Fruit fly (Drosophila melanogaster): ENCODE measurements around the gene Alg1.

Gene Alg1

DNA sequence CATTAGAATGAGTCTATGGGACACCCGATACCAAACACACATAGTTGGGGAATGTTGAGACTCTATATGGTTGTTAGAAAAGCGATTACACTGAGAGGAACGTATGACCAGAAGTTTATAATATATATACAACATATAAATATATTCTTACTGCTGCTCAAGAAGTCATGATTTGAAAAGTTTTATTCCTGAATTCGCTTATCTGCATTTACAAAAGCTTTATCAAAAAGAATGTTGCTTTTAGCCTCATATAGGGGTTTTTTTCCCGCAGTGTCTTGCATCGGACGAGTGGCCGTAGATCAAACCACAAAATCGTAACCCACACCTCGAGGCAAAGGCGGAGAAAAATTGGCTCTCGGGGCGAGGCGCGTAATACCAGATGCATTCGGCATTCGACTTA, 23.2 kb downstream of the Alg1 start:
- no peak for TF ChIP-seq CG7101 (tag; optimal IDR thresholded peaks at IDR 0.05)
- no peak for TF ChIP-seq CG7045 (GFP tag; optimal IDR thresholded peaks at IDR 0.05)
- no peak for TF ChIP-seq CG33017 (tag; optimal IDR thresholded peaks at IDR 0.05)
- TF ChIP-seq CG11617 (GFP tag; optimal IDR thresholded peaks at IDR 0.05): no peak

DNA sequence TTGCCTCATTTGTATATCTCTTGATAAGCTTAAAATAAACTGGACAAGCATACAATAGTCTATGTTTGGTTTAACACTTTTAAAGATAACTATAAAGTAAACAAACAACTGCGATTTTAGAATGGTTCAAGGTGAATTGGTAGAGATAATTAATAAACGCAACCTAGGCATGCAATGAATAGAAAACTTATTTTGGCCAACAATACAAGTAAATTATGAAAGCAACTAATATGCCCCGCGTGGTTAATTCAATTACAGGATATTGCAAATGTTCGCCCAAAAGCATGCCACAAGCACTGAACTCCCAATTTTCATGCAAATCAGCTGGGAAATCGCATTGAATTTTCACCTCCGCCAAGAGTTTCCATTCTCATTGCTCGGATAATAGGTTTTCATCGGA, 26.7 kb downstream of the Alg1 start:
- TF ChIP-seq CG5204 (GFP tag; optimal IDR thresholded peaks at IDR 0.05) (no peak), CG14711 (tag; optimal IDR thresholded peaks at IDR 0.05) (no peak), Mnt (GFP tag; optimal IDR thresholded peaks at IDR 0.05) (no peak), cic (GFP tag; optimal IDR thresholded peaks at IDR 0.05) (no peak), bab1 (GFP tag; optimal IDR thresholded peaks at IDR 0.05) (no peak), pad (GFP tag; optimal IDR thresholded peaks at IDR 0.05) (no peak), kay (GFP tag; ENCODE audit: borderline replicate concordance) (no peak), ovo (GFP tag; optimal IDR thresholded peaks at IDR 0.05) (no peak), Clk (GFP tag; optimal IDR thresholded peaks at IDR 0.05) (no peak), CG1620 (GFP tag; optimal IDR thresholded peaks at IDR 0.05) (no peak), cnc (optimal IDR thresholded peaks at IDR 0.05) (no peak), tj (GFP tag; optimal IDR thresholded peaks at IDR 0.05) (no peak), CG33017 (tag; optimal IDR thresholded peaks at IDR 0.05) (no peak)

DNA sequence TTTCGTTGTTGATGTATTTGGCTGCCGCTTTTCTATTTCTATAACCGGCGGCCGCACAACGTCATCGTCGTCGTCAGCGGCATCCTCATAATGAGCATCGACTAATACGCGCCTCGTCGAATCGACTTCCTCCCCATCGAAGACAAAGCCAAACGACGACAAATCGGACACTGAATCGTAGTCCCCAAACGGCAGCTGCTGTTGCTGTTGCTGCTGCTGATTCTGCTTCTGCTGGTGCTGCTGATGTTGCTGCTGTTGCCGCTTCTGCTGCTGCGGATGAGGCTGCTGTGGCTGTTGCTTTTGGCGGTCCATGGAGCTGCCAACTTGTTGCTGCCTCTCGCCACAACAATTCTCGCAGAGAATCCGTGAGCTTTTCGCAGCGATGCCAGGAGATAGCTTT, 27.8 kb downstream of the Alg1 start:
- TF ChIP-seq CG1620 (GFP tag; optimal IDR thresholded peaks at IDR 0.05): no peak
- no peak for TF ChIP-seq CG11617 (GFP tag; optimal IDR thresholded peaks at IDR 0.05)
- TF ChIP-seq CG12768 (GFP tag; optimal IDR thresholded peaks at IDR 0.05): no peak
- TF ChIP-seq cnc (optimal IDR thresholded peaks at IDR 0.05): no peak
- no peak for TF ChIP-seq CG33017 (tag; optimal IDR thresholded peaks at IDR 0.05)
- no peak for TF ChIP-seq ovo (GFP tag; optimal IDR thresholded peaks at IDR 0.05)
- no peak for TF ChIP-seq bab1 (GFP tag; optimal IDR thresholded peaks at IDR 0.05)
- peak; percentile 2 for TF ChIP-seq Mnt (GFP tag; optimal IDR thresholded peaks at IDR 0.05)
- peak; percentile 2 for TF ChIP-seq tj (GFP tag; optimal IDR thresholded peaks at IDR 0.05)
- no peak for TF ChIP-seq Crg-1 (GFP tag; optimal IDR thresholded peaks at IDR 0.05)
- no peak for TF ChIP-seq cic (GFP tag; optimal IDR thresholded peaks at IDR 0.05)
- peak; percentile 25 for TF ChIP-seq kay (GFP tag; ENCODE audit: borderline replicate concordance)

DNA sequence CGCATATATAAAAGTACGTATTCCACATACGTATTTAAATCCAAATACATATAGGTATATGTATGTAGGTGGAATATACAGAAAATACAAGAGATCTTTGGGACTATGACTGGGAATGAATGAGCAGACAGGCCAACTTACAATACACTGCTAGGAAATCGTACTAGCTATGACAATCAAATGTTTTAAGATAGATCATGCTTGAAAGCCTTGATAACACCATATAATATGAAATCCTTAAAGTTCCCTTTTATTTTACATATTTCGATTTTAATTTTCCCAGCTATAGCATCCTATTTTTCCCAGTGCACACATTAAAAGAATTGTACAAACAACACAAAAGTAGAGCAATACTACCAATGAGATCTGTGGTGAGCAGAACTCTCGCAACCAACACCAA, 29.6 kb downstream of the Alg1 start:
- TF ChIP-seq CG33017 (tag; optimal IDR thresholded peaks at IDR 0.05): peak; percentile 34
- TF ChIP-seq CG1620 (GFP tag; optimal IDR thresholded peaks at IDR 0.05): no peak
- peak; percentile 37 for TF ChIP-seq CG7045 (GFP tag; optimal IDR thresholded peaks at IDR 0.05)
- TF ChIP-seq CG14711 (tag; optimal IDR thresholded peaks at IDR 0.05): peak; percentile 54
- TF ChIP-seq CG12768 (GFP tag; optimal IDR thresholded peaks at IDR 0.05): no peak
- peak; percentile 48 for TF ChIP-seq CG7101 (tag; optimal IDR thresholded peaks at IDR 0.05)
- TF ChIP-seq toe (GFP tag; optimal IDR thresholded peaks at IDR 0.05): peak; percentile 58
- TF ChIP-seq ovo (GFP tag; optimal IDR thresholded peaks at IDR 0.05): no peak
- TF ChIP-seq cic (GFP tag; optimal IDR thresholded peaks at IDR 0.05): no peak
- peak; percentile 72 for TF ChIP-seq kay (GFP tag; ENCODE audit: borderline replicate concordance)
- no peak for TF ChIP-seq bab1 (GFP tag; optimal IDR thresholded peaks at IDR 0.05)
- TF ChIP-seq cnc (optimal IDR thresholded peaks at IDR 0.05): no peak

DNA sequence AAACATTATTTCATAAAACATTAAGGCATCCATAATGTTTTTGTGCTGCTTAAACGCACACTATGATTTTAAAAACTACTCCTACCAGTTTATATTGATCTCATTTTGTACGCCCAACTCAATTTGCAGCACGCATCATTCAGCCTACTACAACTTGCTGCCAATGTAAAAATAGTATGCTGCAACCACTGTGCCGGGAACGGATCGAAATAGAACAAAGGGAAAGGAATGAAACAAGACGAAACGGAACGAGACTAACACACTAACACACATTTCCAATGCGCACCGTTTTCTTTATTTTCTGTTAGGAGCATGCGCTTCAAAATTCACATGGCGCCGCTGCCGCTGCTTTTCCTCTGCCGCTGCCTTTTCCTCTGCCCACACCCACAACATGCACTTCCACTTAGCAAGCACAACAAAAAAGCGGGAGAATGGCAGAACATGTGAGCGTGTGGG, 34.0 kb downstream of the Alg1 start:
- TF ChIP-seq CG7045 (GFP tag; optimal IDR thresholded peaks at IDR 0.05): no peak
- peak; percentile 21 for TF ChIP-seq CG5204 (GFP tag; optimal IDR thresholded peaks at IDR 0.05)
- peak; percentile 52 for TF ChIP-seq toe (GFP tag; optimal IDR thresholded peaks at IDR 0.05)

DNA sequence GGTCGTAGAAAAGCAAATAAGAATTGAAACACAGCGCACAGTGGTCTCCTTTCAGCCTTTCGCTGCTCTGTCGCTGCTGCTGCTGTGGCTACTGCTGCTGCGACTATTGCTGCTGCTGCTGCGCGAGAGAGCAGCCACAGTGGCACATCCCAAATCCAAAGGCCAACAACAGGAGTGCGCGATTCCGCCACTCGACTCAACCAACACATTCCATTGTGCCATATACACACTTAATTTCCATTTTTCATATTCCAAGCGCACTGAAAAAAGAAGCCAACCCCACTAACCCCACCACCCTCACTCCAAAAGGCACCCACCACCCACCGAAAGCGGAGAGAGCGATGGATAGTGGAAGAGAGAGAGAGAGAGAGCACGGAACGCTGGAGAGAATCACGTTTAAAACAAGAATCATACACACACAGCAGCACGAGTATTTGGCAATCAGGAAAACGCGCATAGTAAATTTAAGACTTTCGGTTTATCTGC, 34.8 kb downstream of the Alg1 start:
- TF ChIP-seq CG5204 (GFP tag; optimal IDR thresholded peaks at IDR 0.05) (no peak), Crg-1 (GFP tag; optimal IDR thresholded peaks at IDR 0.05) (no peak), tj (GFP tag; optimal IDR thresholded peaks at IDR 0.05) (no peak), CG11617 (GFP tag; optimal IDR thresholded peaks at IDR 0.05) (no peak)

DNA sequence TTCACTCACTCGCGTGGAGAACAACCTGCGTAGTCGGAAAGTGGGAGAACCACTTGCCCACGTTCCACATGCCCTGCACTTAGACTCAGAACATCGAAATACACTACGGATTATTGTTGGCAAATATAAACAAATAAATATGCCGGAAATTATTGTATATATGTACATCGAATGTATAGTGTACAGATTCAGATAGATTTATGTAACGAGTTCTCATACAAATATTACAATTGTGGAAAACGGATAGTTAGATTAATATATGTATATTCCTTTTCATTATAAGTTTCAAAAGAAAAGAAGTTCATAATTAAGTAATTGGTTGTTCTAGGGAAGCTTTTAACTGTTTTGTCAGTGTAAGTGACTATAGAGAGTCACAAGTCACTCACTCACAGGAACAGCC, 36.4 kb downstream of the Alg1 start:
- TF ChIP-seq Mnt (GFP tag; optimal IDR thresholded peaks at IDR 0.05) (no peak), pad (GFP tag; optimal IDR thresholded peaks at IDR 0.05) (no peak), CG7045 (GFP tag; optimal IDR thresholded peaks at IDR 0.05) (peak; percentile 62), bab1 (GFP tag; optimal IDR thresholded peaks at IDR 0.05) (no peak), CG12768 (GFP tag; optimal IDR thresholded peaks at IDR 0.05) (peak; percentile 37), CG1620 (GFP tag; optimal IDR thresholded peaks at IDR 0.05) (no peak), CG7101 (tag; optimal IDR thresholded peaks at IDR 0.05) (peak; percentile 10), Hr96 (GFP tag; optimal IDR thresholded peaks at IDR 0.05) (no peak), CG5204 (GFP tag; optimal IDR thresholded peaks at IDR 0.05) (peak; percentile 31), kay (GFP tag; ENCODE audit: borderline replicate concordance) (no peak), Clk (GFP tag; optimal IDR thresholded peaks at IDR 0.05) (no peak), cic (GFP tag; optimal IDR thresholded peaks at IDR 0.05) (no peak), CG14711 (tag; optimal IDR thresholded peaks at IDR 0.05) (no peak), toe (GFP tag; optimal IDR thresholded peaks at IDR 0.05) (peak; percentile 9), Crg-1 (GFP tag; optimal IDR thresholded peaks at IDR 0.05) (no peak), cnc (optimal IDR thresholded peaks at IDR 0.05) (no peak), ovo (GFP tag; optimal IDR thresholded peaks at IDR 0.05) (no peak), CG33017 (tag; optimal IDR thresholded peaks at IDR 0.05) (peak; percentile 43), CG11617 (GFP tag; optimal IDR thresholded peaks at IDR 0.05) (peak; percentile 16), tj (GFP tag; optimal IDR thresholded peaks at IDR 0.05) (no peak)

All from whole organism, adult.